Worm (Caenorhabditis elegans) whole organism, midembryonic: ENCODE results near the gene dnj-8.

Source experiments
- T22C8.4 ChIP-seq: fragments of 200-800 bp; sonication (Bioruptor generic); IDR thresholded peaks from 2 replicates; pipeline ENCODE4 v1.3.6; 2022; ENCODE audit warnings: missing genetic modification characterization, missing compliant biosample characterization
- cog-1 ChIP-seq: sonication (generic microtip); optimal IDR thresholded peaks from 2 replicates; lab custom pipeline; 2016; ENCODE audit warnings: missing genetic modification characterization, missing compliant biosample characterization
- flt-1 ChIP-seq: fragments of 200-800 bp; sonication (Bioruptor generic); IDR thresholded peaks from 2 replicates; pipeline ENCODE4 v1.3.6; 2022; ENCODE audit warnings: missing genetic modification characterization, missing compliant biosample characterization
- med-1 ChIP-seq: sonication (generic microtip); optimal IDR thresholded peaks from 2 replicates; lab custom pipeline; 2017; ENCODE audit warnings: missing genetic modification characterization, mild to moderate bottlenecking, missing compliant biosample characterization, antibody characterized with exemption, missing genetic modification reagents; ENCODE audit not compliant: insufficient read depth
- tab-1 ChIP-seq: fragments of 200-800 bp; sonication (Bioruptor generic); IDR thresholded peaks from 2 replicates; pipeline ENCODE4 v1.3.6; 2022; ENCODE audit warnings: missing genetic modification characterization, missing compliant biosample characterization
- ztf-29 ChIP-seq: fragments of 200-800 bp; sonication (Bioruptor generic); IDR thresholded peaks from 2 replicates; pipeline ENCODE4 v1.3.6; 2022; ENCODE audit warnings: missing genetic modification reagents, missing genetic modification characterization, missing compliant biosample characterization

DNA sequence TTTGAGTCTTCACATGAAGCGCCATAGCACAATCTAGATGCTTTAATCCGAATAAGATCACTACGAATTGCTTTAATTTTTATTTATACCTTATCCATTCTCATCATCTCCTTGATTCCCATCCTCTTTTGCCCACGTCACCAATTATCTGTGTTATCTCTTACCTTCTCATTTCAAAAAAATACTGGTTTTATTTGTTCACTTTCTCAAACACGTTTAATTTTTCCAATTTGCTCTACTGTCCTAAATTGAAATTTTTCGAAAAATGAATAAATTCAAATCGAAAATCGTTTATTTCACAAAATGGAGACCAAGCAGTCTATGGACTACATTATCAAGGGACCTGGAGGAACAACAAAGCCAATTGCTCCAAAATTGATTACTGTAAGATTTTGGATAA is 24.0 kb upstream of the dnj-8 start, which contains the start of gene F54H5.3:
- no peak for TF ChIP-seq T22C8.4
- TF ChIP-seq cog-1 (tag; lab: Kevin White, UChicago): no peak
- TF ChIP-seq flt-1 (GFP tag; lab: Robert Waterston, UW): no peak
- TF ChIP-seq med-1 (GFP tag; lab: Kevin White, UChicago): no peak
- no peak for TF ChIP-seq ztf-29
- no peak for TF ChIP-seq tab-1 (GFP tag; lab: Robert Waterston, UW)
